Worm (Caenorhabditis elegans) whole organism, midembryonic: Measurements from ENCODE around the gene pfn-2.
A peak's percentile ranks its signal among the peaks of the same experiment; 100 is the strongest.

Experiments
- T22C8.4 ChIP-seq: fragments of 200-800 bp; sonication (Bioruptor generic); IDR thresholded peaks from 2 replicates; pipeline ENCODE4 v1.3.6; 2022; ENCODE audit warnings: missing genetic modification characterization, missing compliant biosample characterization
- cog-1 ChIP-seq: sonication (generic microtip); optimal IDR thresholded peaks from 2 replicates; lab custom pipeline; 2016; ENCODE audit warnings: missing genetic modification characterization, missing compliant biosample characterization
- flt-1 ChIP-seq: fragments of 200-800 bp; sonication (Bioruptor generic); IDR thresholded peaks from 2 replicates; pipeline ENCODE4 v1.3.6; 2022; ENCODE audit warnings: missing genetic modification characterization, missing compliant biosample characterization
- klf-2 ChIP-seq: fragments of 200-800 bp; sonication (Bioruptor generic); conservative IDR thresholded peaks from 2 replicates; pipeline ENCODE4 v1.3.6; 2022; ENCODE audit warnings: missing genetic modification reagents, missing genetic modification characterization, missing compliant biosample characterization
- med-1 ChIP-seq: sonication (generic microtip); optimal IDR thresholded peaks from 2 replicates; lab custom pipeline; 2017; ENCODE audit warnings: missing genetic modification characterization, mild to moderate bottlenecking, missing compliant biosample characterization, antibody characterized with exemption, missing genetic modification reagents; ENCODE audit not compliant: insufficient read depth
- ref-1 ChIP-seq: fragments of 200-800 bp; sonication (Bioruptor generic); conservative IDR thresholded peaks from 2 replicates; pipeline ENCODE4 v1.3.6; 2022; ENCODE audit warnings: missing genetic modification reagents, missing genetic modification characterization, missing compliant biosample characterization
- tab-1 ChIP-seq: fragments of 200-800 bp; sonication (Bioruptor generic); IDR thresholded peaks from 2 replicates; pipeline ENCODE4 v1.3.6; 2022; ENCODE audit warnings: missing genetic modification characterization, missing compliant biosample characterization
- ztf-23 ChIP-seq: fragments of 200-800 bp; sonication (Bioruptor generic); IDR thresholded peaks from 2 replicates; pipeline ENCODE4 v1.3.6; 2022; ENCODE audit warnings: missing genetic modification reagents, missing genetic modification characterization, missing compliant biosample characterization
- ztf-29 ChIP-seq: fragments of 200-800 bp; sonication (Bioruptor generic); IDR thresholded peaks from 2 replicates; pipeline ENCODE4 v1.3.6; 2022; ENCODE audit warnings: missing genetic modification reagents, missing genetic modification characterization, missing compliant biosample characterization

The pfn-2 gene

ce11 chrX:5373597-5373996, 19.7 kb upstream of the pfn-2 start:
- TF ChIP-seq med-1 (GFP tag; lab: Kevin White, UChicago): no peak
- no peak for TF ChIP-seq T22C8.4 (GFP tag; lab: Robert Waterston, UW)
- TF ChIP-seq ztf-29 (GFP tag; lab: Robert Waterston, UW): no peak
- TF ChIP-seq flt-1 (GFP tag; lab: Robert Waterston, UW): no peak
- no peak for TF ChIP-seq ztf-23 (GFP tag; lab: Robert Waterston, UW)
- no peak for TF ChIP-seq klf-2 (GFP tag; lab: Robert Waterston, UW)
- no peak for TF ChIP-seq tab-1 (GFP tag; lab: Robert Waterston, UW)
- no peak for TF ChIP-seq cog-1 (tag; lab: Kevin White, UChicago)
- no peak for TF ChIP-seq ref-1 (GFP tag; lab: Robert Waterston, UW)

ce11 chrX:5372638-5373037, 18.8 kb upstream of the pfn-2 start, which contains the start of gene F35C8.8:
Gene F35C8.8, minus strand, starts transcription at chrX:5372639.
- no peak for TF ChIP-seq T22C8.4 (GFP tag; lab: Robert Waterston, UW)
- no peak for TF ChIP-seq tab-1 (GFP tag; lab: Robert Waterston, UW)
- no peak for TF ChIP-seq flt-1 (GFP tag; lab: Robert Waterston, UW)

- TF ChIP-seq ztf-23 (GFP tag; lab: Robert Waterston, UW) (no peak), med-1 (GFP tag; lab: Kevin White, UChicago) (no peak), ref-1 (GFP tag; lab: Robert Waterston, UW) (no peak), ztf-29 (GFP tag; lab: Robert Waterston, UW) (no peak), tab-1 (GFP tag; lab: Robert Waterston, UW) (no peak)
These were observed 16.7 kb upstream of the pfn-2 start for ce11 chrX:5370605-5371004.

ce11 chrX:5368220-5368619, 14.3 kb upstream of the pfn-2 start, which contains the start of gene jkk-1:
Gene jkk-1, plus strand, starts transcription at chrX:5368468.
- TF ChIP-seq cog-1 (tag; lab: Kevin White, UChicago): peak; percentile 17
- TF ChIP-seq klf-2 (GFP tag; lab: Robert Waterston, UW): no peak
- TF ChIP-seq ztf-23 (GFP tag; lab: Robert Waterston, UW): no peak
- no peak for TF ChIP-seq med-1 (GFP tag; lab: Kevin White, UChicago)

ce11 chrX:5366613-5367012, 12.7 kb upstream of the pfn-2 start:
- TF ChIP-seq tab-1 (GFP tag; lab: Robert Waterston, UW): no peak
- no peak for TF ChIP-seq cog-1 (tag; lab: Kevin White, UChicago)
- TF ChIP-seq ref-1 (GFP tag; lab: Robert Waterston, UW): no peak
- TF ChIP-seq flt-1 (GFP tag; lab: Robert Waterston, UW): no peak
- TF ChIP-seq med-1 (GFP tag; lab: Kevin White, UChicago): no peak
- TF ChIP-seq ztf-23 (GFP tag; lab: Robert Waterston, UW): no peak
- no peak for TF ChIP-seq klf-2 (GFP tag; lab: Robert Waterston, UW)
- no peak for TF ChIP-seq T22C8.4 (GFP tag; lab: Robert Waterston, UW)
- no peak for TF ChIP-seq ztf-29 (GFP tag; lab: Robert Waterston, UW)

ce11 chrX:5365437-5365836, 11.6 kb upstream of the pfn-2 start, which contains the start of gene F35C8.5:
Gene F35C8.5, plus strand, starts transcription at chrX:5365813.
- TF ChIP-seq tab-1 (GFP tag; lab: Robert Waterston, UW) (no peak), T22C8.4 (GFP tag; lab: Robert Waterston, UW) (no peak), ref-1 (GFP tag; lab: Robert Waterston, UW) (no peak), klf-2 (GFP tag; lab: Robert Waterston, UW) (no peak), flt-1 (GFP tag; lab: Robert Waterston, UW) (no peak), cog-1 (tag; lab: Kevin White, UChicago) (no peak), med-1 (GFP tag; lab: Kevin White, UChicago) (no peak), ztf-29 (GFP tag; lab: Robert Waterston, UW) (no peak), ztf-23 (GFP tag; lab: Robert Waterston, UW) (no peak)

ce11 chrX:5364222-5364621, 10.3 kb upstream of the pfn-2 start, which contains the start of gene chtl-1:
Gene chtl-1, minus strand, starts transcription at chrX:5364322.
- no peak for TF ChIP-seq med-1 (GFP tag; lab: Kevin White, UChicago)
- no peak for TF ChIP-seq flt-1 (GFP tag; lab: Robert Waterston, UW)
- no peak for TF ChIP-seq ztf-23 (GFP tag; lab: Robert Waterston, UW)

- TF ChIP-seq T22C8.4 (GFP tag; lab: Robert Waterston, UW) (no peak), cog-1 (tag; lab: Kevin White, UChicago) (peak; percentile 23)
These were observed 6.8 kb upstream of the pfn-2 start for ce11 chrX:5360682-5361081.

- no peak for TF ChIP-seq flt-1 (GFP tag; lab: Robert Waterston, UW)
- no peak for TF ChIP-seq ztf-29 (GFP tag; lab: Robert Waterston, UW)
- TF ChIP-seq tab-1 (GFP tag; lab: Robert Waterston, UW): no peak
- no peak for TF ChIP-seq cog-1 (tag; lab: Kevin White, UChicago)
- TF ChIP-seq ztf-23 (GFP tag; lab: Robert Waterston, UW): no peak
- TF ChIP-seq klf-2 (GFP tag; lab: Robert Waterston, UW): no peak
- no peak for TF ChIP-seq T22C8.4 (GFP tag; lab: Robert Waterston, UW)
- no peak for TF ChIP-seq ref-1 (GFP tag; lab: Robert Waterston, UW)
- TF ChIP-seq med-1 (GFP tag; lab: Kevin White, UChicago): no peak
These were observed 1.4 kb upstream of the pfn-2 start for ce11 chrX:5355253-5355652.

- TF ChIP-seq T22C8.4 (GFP tag; lab: Robert Waterston, UW) (no peak), ref-1 (GFP tag; lab: Robert Waterston, UW) (no peak), klf-2 (GFP tag; lab: Robert Waterston, UW) (no peak), tab-1 (GFP tag; lab: Robert Waterston, UW) (no peak), cog-1 (tag; lab: Kevin White, UChicago) (no peak), flt-1 (GFP tag; lab: Robert Waterston, UW) (no peak), ztf-23 (GFP tag; lab: Robert Waterston, UW) (no peak), ztf-29 (GFP tag; lab: Robert Waterston, UW) (no peak), med-1 (GFP tag; lab: Kevin White, UChicago) (no peak)
These were observed 5.2 kb downstream of the pfn-2 start, which contains the start of gene syx-3 for ce11 chrX:5348529-5349148. Gene syx-3, plus strand, starts transcription at chrX:5349098.
